Fruit fly (Drosophila melanogaster): ENCODE data around the gene CG18170.

Gene CG18170

dm6 chr3L:1664876-1665275 is 62.1 kb downstream of the CG18170 start, which contains the start of the genes Srrm234 and CG7974 (continued):
- TF ChIP-seq CG13287 (GFP tag; IDR thresholded peaks at IDR 0.05; ENCODE audit: partially characterized antibody) (peak; percentile 69), CG10147 (GFP tag; optimal IDR thresholded peaks at IDR 0.05) (peak; percentile 25), CG9437 (GFP tag; optimal IDR thresholded peaks at IDR 0.05) (peak; percentile 83), CG9797 (GFP tag; optimal IDR thresholded peaks at IDR 0.05) (peak; percentile 93), chinmo (GFP tag; IDR thresholded peaks at IDR 0.05; ENCODE audit: partially characterized antibody) (0 out of 4 replicates have a peak, but pooled peaks have one; percentile 5), CG2116 (GFP tag; optimal IDR thresholded peaks at IDR 0.05) (peak; percentile 18), nmo (GFP tag; optimal IDR thresholded peaks at IDR 0.05) (peak; percentile 10), unc-4 (GFP tag; IDR thresholded peaks at IDR 0.05; ENCODE audit: partially characterized antibody) (0 out of 2 replicates have a peak, but pooled peaks have one; percentile 19), Fer1 (GFP tag; optimal IDR thresholded peaks at IDR 0.05) (peak; percentile 12), CG1529 (GFP tag; optimal IDR thresholded peaks at IDR 0.05) (no peak), CG15011 (GFP tag; optimal IDR thresholded peaks at IDR 0.05) (no peak), grau (tag; optimal IDR thresholded peaks at IDR 0.05) (peak; percentile 4), phol (tag; optimal IDR thresholded peaks at IDR 0.05) (peak; percentile 53), hkb (optimal IDR thresholded peaks at IDR 0.05) (no peak), hkb (GFP tag; IDR thresholded peaks at IDR 0.05) (0 out of 2 replicates have a peak, but pooled peaks have one; percentile 25), Bgb (GFP tag; IDR thresholded peaks at IDR 0.05; ENCODE audit: partially characterized antibody) (peak; percentile 38; the same call in 1 of the 2 replicates), Sry-β (GFP tag; optimal IDR thresholded peaks at IDR 0.05) (peak; percentile 50), Myb (GFP tag; optimal IDR thresholded peaks at IDR 0.05) (peak; percentile 7), bigmax (GFP tag; optimal IDR thresholded peaks at IDR 0.05) (peak; percentile 46), YL-1 (GFP tag; optimal IDR thresholded peaks at IDR 0.05) (peak; percentile 66), CG10267 (tag; optimal IDR thresholded peaks at IDR 0.05) (peak; percentile 37), Lhr (GFP tag; optimal IDR thresholded peaks at IDR 0.05) (peak; percentile 5), hbn (GFP tag; IDR thresholded peaks at IDR 0.05; ENCODE audit: partially characterized antibody) (peak; percentile 49), BEAF-32 (GFP tag; optimal IDR thresholded peaks at IDR 0.05) (peak; percentile 18), Sin3A (optimal IDR thresholded peaks at IDR 0.05) (peak; percentile 50), Elba2 (GFP tag; optimal IDR thresholded peaks at IDR 0.05) (peak; percentile 94), ttk (GFP tag; IDR thresholded peaks at IDR 0.05) (no peak), lbe (GFP tag; optimal IDR thresholded peaks at IDR 0.05) (peak; percentile 31), CG17912 (GFP tag; optimal IDR thresholded peaks at IDR 0.05) (peak; percentile 2), CG31441 (GFP tag; IDR thresholded peaks at IDR 0.05) (no peak), CG3847 (GFP tag; IDR thresholded peaks at IDR 0.05) (0 out of 2 replicates have a peak, but pooled peaks have one; percentile 22), MBD-R2 (GFP tag; IDR thresholded peaks at IDR 0.05) (peak; percentile 93), CG14710 (tag; optimal IDR thresholded peaks at IDR 0.05) (peak; percentile 49), CG2129 (GFP tag; IDR thresholded peaks at IDR 0.05; ENCODE audit: partially characterized antibody) (no peak), Scr (GFP tag; IDR thresholded peaks at IDR 0.05; ENCODE audit: partially characterized antibody) (peak; percentile 34; the same call in 1 of the 2 replicates), br (optimal IDR thresholded peaks at IDR 0.05) (no peak), Dp (GFP tag; optimal IDR thresholded peaks at IDR 0.05) (peak; percentile 43), CG17829 (tag; optimal IDR thresholded peaks at IDR 0.05) (peak; percentile 27), CG34224 (GFP tag; IDR thresholded peaks at IDR 0.05; ENCODE audit: partially characterized antibody) (peak; percentile 36; the same call in 1 of the 3 replicates)

- TF ChIP-seq CG1832 (GFP tag; optimal IDR thresholded peaks at IDR 0.05): peak; percentile 4
- TF ChIP-seq tll (GFP tag; optimal IDR thresholded peaks at IDR 0.05): no peak
- TF ChIP-seq Ets65A (GFP tag): peak; percentile 91
- no peak for TF ChIP-seq gfzf (GFP tag; optimal IDR thresholded peaks at IDR 0.05)
- TF ChIP-seq chm (GFP tag; IDR thresholded peaks at IDR 0.05): 0 out of 2 replicates have a peak, but pooled peaks have one; percentile 37
- TF ChIP-seq cas (GFP tag; IDR thresholded peaks at IDR 0.05): no peak
- no peak for TF ChIP-seq CG9437 (GFP tag; optimal IDR thresholded peaks at IDR 0.05)
- TF ChIP-seq Med (GFP tag): peak; percentile 73
- TF ChIP-seq bowl (GFP tag; IDR thresholded peaks at IDR 0.05): no peak
Measured at dm6 chr3L:1665544-1665943, 62.8 kb downstream of the CG18170 start.

Measured in whole organism, embryonic.